Worm (Caenorhabditis elegans) whole organism, L2 larva: ENCODE results near the gene npl-4.1.

Source experiments
- C34F6.9 ChIP-seq: fragments of 150-350 bp; optimal IDR thresholded peaks from 2 replicates; lab custom pipeline; 2014; ENCODE audit warnings: missing biosample characterization, missing genetic modification characterization
- F13H6.1 ChIP-seq: sonication (generic microtip); optimal IDR thresholded peaks from 2 replicates; lab custom pipeline; 2016; ENCODE audit warnings: missing genetic modification characterization, missing compliant biosample characterization
- R02D3.7 ChIP-seq: fragments of 150-350 bp; optimal IDR thresholded peaks from 2 replicates; lab custom pipeline; 2014; ENCODE audit warnings: missing biosample characterization, missing genetic modification characterization
- Y55F3AM.14 ChIP-seq: fragments of 200-800 bp; sonication (Bioruptor generic); optimal IDR thresholded peaks from 2 replicates; lab custom pipeline; 2018; ENCODE audit warnings: mild to moderate bottlenecking, missing genetic modification characterization, missing compliant biosample characterization
- ZK546.5 ChIP-seq: sonication (generic microtip); optimal IDR thresholded peaks from 2 replicates; lab custom pipeline; 2017; ENCODE audit warnings: missing biosample characterization, missing genetic modification characterization
- alr-1 ChIP-seq: fragments of 150-350 bp; optimal IDR thresholded peaks from 2 replicates; lab custom pipeline; 2014; ENCODE audit warnings: missing biosample characterization, missing genetic modification characterization
- aly-2 ChIP-seq: fragments of 150-350 bp; optimal IDR thresholded peaks from 2 replicates; lab custom pipeline; 2014; ENCODE audit warnings: missing biosample characterization, missing genetic modification characterization
- ceh-16 ChIP-seq: fragments of 150-350 bp; optimal IDR thresholded peaks from 2 replicates; lab custom pipeline; 2014; ENCODE audit warnings: missing biosample characterization, missing genetic modification characterization
- ceh-82 ChIP-seq: fragments of 150-350 bp; optimal IDR thresholded peaks from 2 replicates; lab custom pipeline; 2014; ENCODE audit warnings: missing biosample characterization, missing genetic modification characterization
- egl-27 ChIP-seq: sonication (generic microtip); optimal IDR thresholded peaks from 3 replicates; lab custom pipeline; 2017; ENCODE audit warnings: missing biosample characterization, missing genetic modification reagents, missing genetic modification characterization
- elt-1 ChIP-seq: fragments of 150-350 bp; optimal IDR thresholded peaks from 2 replicates; lab custom pipeline; 2014; ENCODE audit warnings: missing biosample characterization, missing genetic modification characterization
- elt-3 ChIP-seq: sonication (generic microtip); optimal IDR thresholded peaks from 2 replicates; lab custom pipeline; 2017; ENCODE audit warnings: missing biosample characterization, missing genetic modification characterization
- fos-1 ChIP-seq: fragments of 150-350 bp; optimal IDR thresholded peaks from 2 replicates; lab custom pipeline; 2014; ENCODE audit warnings: missing biosample characterization, missing genetic modification characterization
- gmeb-1 ChIP-seq: fragments of 150-350 bp; optimal IDR thresholded peaks from 2 replicates; lab custom pipeline; 2014; ENCODE audit warnings: missing biosample characterization, missing genetic modification characterization
- lin-11 ChIP-seq: fragments of 150-350 bp; sonication (generic microtip); optimal IDR thresholded peaks from 2 replicates; lab custom pipeline; 2014; ENCODE audit warnings: missing biosample characterization, missing genetic modification characterization, inconsistent platforms, mixed read lengths
- lin-13 ChIP-seq: fragments of 150-350 bp; optimal IDR thresholded peaks from 2 replicates; lab custom pipeline; 2014; ENCODE audit warnings: missing biosample characterization, missing genetic modification reagents, missing genetic modification characterization
- lin-39 ChIP-seq: fragments of 150-350 bp; optimal IDR thresholded peaks from 2 replicates; lab custom pipeline; 2014; ENCODE audit warnings: missing biosample characterization, missing genetic modification reagents, missing genetic modification characterization
- lsy-2 ChIP-seq, 2 experiments: fragments of 150-350 bp in 1 of 2; sonication (generic microtip) in 1 of 2; optimal IDR thresholded peaks; 2 replicates each; lab custom pipeline; 2014 to 2017; ENCODE audit warnings: missing biosample characterization in 2 of 2, missing genetic modification characterization in 2 of 2
- mbf-1 ChIP-seq: sonication (generic microtip); optimal IDR thresholded peaks from 2 replicates; lab custom pipeline; 2017; ENCODE audit warnings: missing biosample characterization, missing genetic modification characterization
- mdl-1 ChIP-seq, 2 experiments: fragments of 150-350 bp in 1 of 2; sonication (generic microtip) in 1 of 2; optimal IDR thresholded peaks; 2 replicates each; lab custom pipeline; 2017; ENCODE audit warnings: missing biosample characterization in 2 of 2, missing genetic modification characterization in 2 of 2
- nhr-10 ChIP-seq: sonication (generic microtip); optimal IDR thresholded peaks from 2 replicates; lab custom pipeline; 2017; ENCODE audit warnings: missing biosample characterization, missing genetic modification characterization
- nhr-11 ChIP-seq: fragments of 150-350 bp; optimal IDR thresholded peaks from 2 replicates; lab custom pipeline; 2014; ENCODE audit warnings: missing biosample characterization, missing genetic modification characterization
- nhr-12 ChIP-seq: fragments of 150-350 bp; optimal IDR thresholded peaks from 2 replicates; lab custom pipeline; 2014; ENCODE audit warnings: missing biosample characterization, missing genetic modification characterization
- nhr-23 ChIP-seq: fragments of 150-350 bp; optimal IDR thresholded peaks from 2 replicates; lab custom pipeline; 2014; ENCODE audit warnings: missing biosample characterization, missing genetic modification reagents, missing genetic modification characterization
- nhr-237 ChIP-seq: fragments of 150-350 bp; optimal IDR thresholded peaks from 2 replicates; lab custom pipeline; 2014; ENCODE audit warnings: missing biosample characterization, missing genetic modification characterization
- nhr-25 ChIP-seq: fragments of 150-350 bp; sonication (generic microtip); optimal IDR thresholded peaks from 3 replicates; lab custom pipeline; 2014; ENCODE audit warnings: missing biosample characterization, missing genetic modification characterization
- nhr-6 ChIP-seq: fragments of 150-350 bp; optimal IDR thresholded peaks from 2 replicates; lab custom pipeline; 2014; ENCODE audit warnings: missing biosample characterization, missing genetic modification characterization
- nhr-77 ChIP-seq: fragments of 150-350 bp; optimal IDR thresholded peaks from 2 replicates; lab custom pipeline; 2014; ENCODE audit warnings: missing biosample characterization, missing genetic modification characterization
- peb-1 ChIP-seq: fragments of 150-350 bp; optimal IDR thresholded peaks from 2 replicates; lab custom pipeline; 2014; ENCODE audit warnings: missing biosample characterization, missing genetic modification characterization
- sem-4 ChIP-seq: fragments of 150-350 bp; optimal IDR thresholded peaks from 2 replicates; lab custom pipeline; 2014; ENCODE audit warnings: missing biosample characterization, missing genetic modification reagents, missing genetic modification characterization
- skn-1 ChIP-seq: sonication (generic microtip); optimal IDR thresholded peaks from 2 replicates; lab custom pipeline; 2017; ENCODE audit warnings: missing biosample characterization, missing genetic modification characterization
- sma-3 ChIP-seq: sonication (generic microtip); optimal IDR thresholded peaks from 2 replicates; lab custom pipeline; 2016; ENCODE audit warnings: missing genetic modification reagents, missing genetic modification characterization, missing compliant biosample characterization
- sma-9 ChIP-seq, 2 experiments: fragments of 150-350 bp in 1 of 2; sonication (generic microtip) in 1 of 2; optimal IDR thresholded peaks; 2 replicates each; lab custom pipeline; 2014 to 2016; ENCODE audit warnings: missing genetic modification characterization in 2 of 2, mild to moderate bottlenecking in 1 of 2, missing biosample characterization in 1 of 2, missing compliant biosample characterization in 1 of 2, missing genetic modification reagents in 1 of 2, moderate library complexity in 1 of 2
- snpc-4 ChIP-seq: fragments of 150-350 bp; optimal IDR thresholded peaks from 2 replicates; lab custom pipeline; 2014; ENCODE audit warnings: missing biosample characterization, missing genetic modification characterization
- unc-39 ChIP-seq: fragments of 150-350 bp; optimal IDR thresholded peaks from 2 replicates; lab custom pipeline; 2014; ENCODE audit warnings: missing biosample characterization, missing genetic modification characterization
- zag-1 ChIP-seq: fragments of 150-350 bp; optimal IDR thresholded peaks from 2 replicates; lab custom pipeline; 2014; ENCODE audit warnings: missing biosample characterization, missing genetic modification characterization
- ztf-1 ChIP-seq: fragments of 200-800 bp; sonication (Bioruptor generic); conservative IDR thresholded peaks from 2 replicates; pipeline ENCODE4 v1.3.6; 2022; ENCODE audit warnings: missing genetic modification characterization, missing compliant biosample characterization
- ztf-11 ChIP-seq: sonication (generic microtip); optimal IDR thresholded peaks from 2 replicates; lab custom pipeline; 2017; ENCODE audit warnings: missing biosample characterization, missing genetic modification characterization
- ztf-4 ChIP-seq: fragments of 150-350 bp; optimal IDR thresholded peaks from 2 replicates; lab custom pipeline; 2014; ENCODE audit warnings: missing biosample characterization, missing genetic modification characterization

The npl-4.1 gene

DNA sequence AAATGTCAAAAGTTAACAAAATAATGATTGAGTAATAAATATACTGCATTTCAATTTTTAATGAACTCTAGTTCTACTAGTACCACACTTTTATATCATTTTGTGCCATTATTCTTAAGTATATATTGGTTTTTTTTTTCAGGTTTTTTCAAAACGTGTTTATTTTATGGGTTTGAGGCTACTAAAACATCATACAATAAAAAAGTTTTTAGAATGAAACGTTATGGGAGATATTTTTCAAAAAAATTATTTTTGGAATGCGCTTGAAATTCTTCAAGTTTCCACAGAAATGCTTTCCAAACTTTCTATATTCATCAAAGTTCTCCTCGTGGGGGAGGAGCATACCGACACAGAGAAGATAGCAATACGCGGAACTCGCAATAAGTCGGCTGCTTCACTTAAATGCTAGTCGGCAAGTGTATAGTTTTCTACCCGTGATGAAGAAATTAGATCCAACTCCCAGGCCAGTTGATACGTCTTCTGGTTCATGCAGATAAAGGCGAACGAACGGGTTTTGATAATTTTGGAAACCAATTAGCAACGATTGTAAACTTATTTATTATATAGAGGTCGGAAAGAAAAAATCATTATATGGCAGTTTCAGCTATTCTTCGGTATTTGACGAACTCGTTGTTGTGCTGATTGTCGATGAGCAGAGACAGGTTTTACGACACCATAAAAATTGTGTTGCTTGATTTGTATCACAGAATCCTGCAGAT lies 31.7 kb upstream of the npl-4.1 start, which contains the start of gene C17G10.10 (continued):
- TF ChIP-seq nhr-23 (tag; lab: Kevin White, UChicago) (no peak), lin-11 (no peak), nhr-6 (tag; lab: Kevin White, UChicago) (peak; percentile 41), sma-3 (GFP tag; lab: Kevin White, UChicago) (peak; percentile 87), peb-1 (tag; lab: Kevin White, UChicago) (no peak), F13H6.1 (tag; lab: Kevin White, UChicago) (peak; percentile 58), snpc-4 (tag; lab: Kevin White, UChicago) (peak; percentile 99), zag-1 (tag; lab: Kevin White, UChicago) (no peak), ZK546.5 (tag; lab: Kevin White, UChicago) (no peak), nhr-11 (tag; lab: Kevin White, UChicago) (no peak), fos-1 (peak; percentile 85), lin-39 (tag; lab: Kevin White, UChicago) (no peak), ztf-1 (no peak), elt-3 (tag; lab: Kevin White, UChicago) (no peak), nhr-237 (no peak), ceh-16 (tag; lab: Kevin White, UChicago) (peak; percentile 75), elt-1 (tag; lab: Kevin White, UChicago) (no peak), sma-9 (GFP tag; optimal IDR thresholded peaks at IDR 0.05; lab: Kevin White, UChicago) (peak; percentile 91), sma-9 (tag; optimal IDR thresholded peaks at IDR 0.05; lab: Kevin White, UChicago) (no peak), aly-2 (tag; lab: Kevin White, UChicago) (no peak), nhr-12 (tag; lab: Kevin White, UChicago) (no peak), mdl-1 (tag; optimal IDR thresholded peaks at IDR 0.05; lab: Kevin White, UChicago) (peak; percentile 54 to 59), Y55F3AM.14 (GFP tag; lab: Kevin White, UChicago) (no peak), ztf-4 (tag; lab: Kevin White, UChicago) (peak; percentile 9), nhr-77 (tag; lab: Kevin White, UChicago) (peak; percentile 68)

- no peak for TF ChIP-seq nhr-11 (tag; lab: Kevin White, UChicago)
- no peak for TF ChIP-seq nhr-25 (tag; lab: Kevin White, UChicago)
- no peak for TF ChIP-seq Y55F3AM.14 (GFP tag; lab: Kevin White, UChicago)
- no peak for TF ChIP-seq alr-1
- TF ChIP-seq C34F6.9 (tag; lab: Kevin White, UChicago) = no peak
- no peak for TF ChIP-seq lin-39 (tag; lab: Kevin White, UChicago)
- no peak for TF ChIP-seq ceh-82
- TF ChIP-seq zag-1 (tag; lab: Kevin White, UChicago) = no peak
- no peak for TF ChIP-seq aly-2 (tag; lab: Kevin White, UChicago)
- TF ChIP-seq gmeb-1 = no peak
- no peak for TF ChIP-seq lin-13 (GFP tag; lab: Kevin White, UChicago)
- TF ChIP-seq egl-27 (tag; lab: Kevin White, UChicago) = no peak
- TF ChIP-seq sma-3 (GFP tag; lab: Kevin White, UChicago) = no peak
- TF ChIP-seq sem-4 (tag; lab: Kevin White, UChicago) = no peak
- TF ChIP-seq snpc-4 (tag; lab: Kevin White, UChicago) = no peak
- no peak for TF ChIP-seq nhr-10 (tag; lab: Kevin White, UChicago)
- no peak for TF ChIP-seq sma-9 (GFP tag; optimal IDR thresholded peaks at IDR 0.05; lab: Kevin White, UChicago)
- TF ChIP-seq sma-9 (tag; optimal IDR thresholded peaks at IDR 0.05; lab: Kevin White, UChicago) = no peak
Observed at ce11 chrII:5603194-5603593, 28.0 kb upstream of the npl-4.1 start, which contains the start of gene C17G10.6. C17G10.6 (minus strand) TSS chrII:5603294.

DNA sequence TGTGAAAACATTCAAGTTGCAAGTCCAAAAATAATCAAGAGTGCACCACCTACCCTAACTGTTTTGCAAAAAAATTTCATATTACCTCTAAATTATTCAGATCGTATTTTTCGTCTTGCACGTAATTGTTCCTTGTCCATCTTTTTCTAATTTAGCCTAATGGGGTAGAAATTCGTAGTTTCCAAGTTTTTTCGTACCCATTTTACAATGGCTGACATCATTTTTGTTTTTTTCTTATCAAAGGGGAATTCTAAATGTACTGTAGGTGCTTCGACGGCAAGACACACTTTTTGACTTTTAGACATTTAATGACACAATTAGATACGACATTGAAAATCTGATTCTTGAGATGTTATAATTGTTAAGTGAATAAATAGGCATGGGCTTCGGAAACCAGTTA lies 26.7 kb upstream of the npl-4.1 start:
- no peak for TF ChIP-seq elt-3 (tag; lab: Kevin White, UChicago)
- no peak for TF ChIP-seq mdl-1 (tag; optimal IDR thresholded peaks at IDR 0.05; lab: Kevin White, UChicago)
- TF ChIP-seq skn-1 (tag; lab: Kevin White, UChicago) = no peak
- TF ChIP-seq lin-39 (tag; lab: Kevin White, UChicago) = no peak
- no peak for TF ChIP-seq nhr-11 (tag; lab: Kevin White, UChicago)
- TF ChIP-seq R02D3.7 (tag; lab: Kevin White, UChicago) = no peak
- no peak for TF ChIP-seq elt-1 (tag; lab: Kevin White, UChicago)
- TF ChIP-seq lin-11 = no peak
- no peak for TF ChIP-seq ztf-11
- TF ChIP-seq lsy-2 (tag; optimal IDR thresholded peaks at IDR 0.05; lab: Kevin White, UChicago) = no peak
- no peak for TF ChIP-seq fos-1
- TF ChIP-seq nhr-25 (tag; lab: Kevin White, UChicago) = no peak
- TF ChIP-seq ztf-4 (tag; lab: Kevin White, UChicago) = no peak
- TF ChIP-seq mbf-1 (tag; lab: Kevin White, UChicago) = no peak
- TF ChIP-seq nhr-77 (tag; lab: Kevin White, UChicago) = no peak
- TF ChIP-seq unc-39 (tag; lab: Kevin White, UChicago) = no peak
- TF ChIP-seq F13H6.1 (tag; lab: Kevin White, UChicago) = no peak
